Fruit fly (Drosophila melanogaster) whole organism, embryonic: ENCODE measurements around the gene CG31360.

ENCODE experiments used
- Abd-B ChIP-seq: fragments of 200-800 bp; sonication (Bioruptor generic); optimal IDR thresholded peaks from 2 replicates; lab custom pipeline; 2018; ENCODE audit warnings: missing biosample characterization, mild to moderate bottlenecking, missing genetic modification characterization, moderate library complexity
- B-H1 ChIP-seq: fragments of 200-800 bp; sonication (Bioruptor generic); IDR thresholded peaks from 3 replicates; pipeline ENCODE4 v1.3.6; 2022; ENCODE audit warnings: missing biosample characterization, missing genetic modification characterization
- Blimp-1 ChIP-seq: fragments of 200-800 bp; sonication (Bioruptor generic); optimal IDR thresholded peaks from 3 replicates; lab custom pipeline; 2018; ENCODE audit warnings: missing biosample characterization, missing genetic modification characterization, mild to moderate bottlenecking, moderate library complexity, missing genetic modification reagents
- CG11398 ChIP-seq: fragments of 200-800 bp; sonication (Bioruptor generic); optimal IDR thresholded peaks from 2 replicates; lab custom pipeline; 2016; ENCODE audit warnings: missing biosample characterization, missing genetic modification characterization
- CG12299 ChIP-seq: fragments of 200-800 bp; sonication (Bioruptor generic); optimal IDR thresholded peaks from 2 replicates; lab custom pipeline; 2018; ENCODE audit warnings: missing biosample characterization, mild to moderate bottlenecking, missing genetic modification characterization
- CG1233 ChIP-seq: fragments of 200-800 bp; sonication (Bioruptor generic); optimal IDR thresholded peaks from 4 replicates; lab custom pipeline; 2018; ENCODE audit warnings: missing biosample characterization, mild to moderate bottlenecking, missing genetic modification characterization
- CG12659 ChIP-seq: fragments of 200-800 bp; sonication (Bioruptor generic); optimal IDR thresholded peaks from 3 replicates; lab custom pipeline; 2017; ENCODE audit warnings: mild to moderate bottlenecking, missing biosample characterization, missing genetic modification reagents, missing genetic modification characterization
- CG12744 ChIP-seq: fragments of 200-800 bp; sonication (Bioruptor generic); optimal IDR thresholded peaks from 2 replicates; lab custom pipeline; 2016; ENCODE audit warnings: missing biosample characterization, missing genetic modification characterization
- CG13296 ChIP-seq: fragments of 200-800 bp; sonication (Bioruptor generic); optimal IDR thresholded peaks from 3 replicates; lab custom pipeline; 2018; ENCODE audit warnings: missing biosample characterization, mild to moderate bottlenecking, missing genetic modification characterization
- CG14441 ChIP-seq: fragments of 200-800 bp; sonication (Bioruptor generic); IDR thresholded peaks from 2 replicates; pipeline ENCODE4 v1.3.6; 2022; ENCODE audit warnings: missing biosample characterization, missing genetic modification characterization
- CG15073 ChIP-seq: fragments of 200-800 bp; sonication (Bioruptor generic); optimal IDR thresholded peaks from 2 replicates; lab custom pipeline; 2016; ENCODE audit warnings: missing biosample characterization, missing genetic modification characterization
- CG16779 ChIP-seq: fragments of 200-800 bp; sonication (Bioruptor generic); IDR thresholded peaks from 2 replicates; pipeline ENCODE4 v1.3.6; 2022; ENCODE audit warnings: missing biosample characterization, missing genetic modification characterization
- CG17385 ChIP-seq: fragments of 200-800 bp; sonication (Bioruptor generic); optimal IDR thresholded peaks from 3 replicates; lab custom pipeline; 2018; ENCODE audit warnings: missing biosample characterization, mild to moderate bottlenecking, missing genetic modification characterization
- CG18262 ChIP-seq: fragments of 200-800 bp; optimal IDR thresholded peaks from 3 replicates; lab custom pipeline; 2019; ENCODE audit warnings: missing biosample characterization, mild to moderate bottlenecking, missing genetic modification characterization, moderate library complexity
- CG2129 ChIP-seq: fragments of 200-800 bp; sonication (Bioruptor generic); IDR thresholded peaks from 2 replicates; pipeline ENCODE4 v1.3.6; 2022; ENCODE audit warnings: missing biosample characterization, missing genetic modification characterization; ENCODE audit not compliant: partially characterized antibody
- CG2202 ChIP-seq: fragments of 200-800 bp; sonication (Bioruptor generic); optimal IDR thresholded peaks from 2 replicates; lab custom pipeline; 2018; ENCODE audit warnings: missing biosample characterization, mild to moderate bottlenecking, missing genetic modification characterization
- CG2889 ChIP-seq: fragments of 200-800 bp; sonication (Bioruptor generic); IDR thresholded peaks from 3 replicates; pipeline ENCODE4 v1.3.6; 2022; ENCODE audit warnings: missing biosample characterization, missing genetic modification characterization
- CG31365 ChIP-seq: fragments of 200-800 bp; sonication (Bioruptor generic); optimal IDR thresholded peaks from 2 replicates; lab custom pipeline; 2018; ENCODE audit warnings: missing biosample characterization, mild to moderate bottlenecking, missing genetic modification characterization
- CG31388 ChIP-seq: fragments of 200-800 bp; sonication (Bioruptor generic); optimal IDR thresholded peaks from 2 replicates; lab custom pipeline; 2016; ENCODE audit warnings: missing biosample characterization, missing genetic modification characterization
- CG31441 ChIP-seq: fragments of 200-800 bp; sonication (Bioruptor generic); IDR thresholded peaks from 2 replicates; pipeline ENCODE4 v1.3.6; 2022; ENCODE audit warnings: missing biosample characterization, missing genetic modification characterization
- CG32532 ChIP-seq: fragments of 200-800 bp; sonication (Bioruptor generic); IDR thresholded peaks from 2 replicates; pipeline ENCODE4 v1.3.6; 2022; ENCODE audit warnings: missing biosample characterization, missing genetic modification characterization
- CG33213 ChIP-seq: fragments of 200-800 bp; sonication (Bioruptor generic); optimal IDR thresholded peaks from 3 replicates; lab custom pipeline; 2016; ENCODE audit warnings: missing biosample characterization, missing genetic modification characterization
- CG3847 ChIP-seq: fragments of 200-800 bp; sonication (Bioruptor generic); IDR thresholded peaks from 2 replicates; pipeline ENCODE4 v1.3.6; 2022; ENCODE audit warnings: missing biosample characterization, missing genetic modification characterization
- CG4360 ChIP-seq: fragments of 200-800 bp; sonication (Bioruptor generic); IDR thresholded peaks from 2 replicates; pipeline ENCODE4 v1.3.6; 2022; ENCODE audit warnings: missing biosample characterization, missing genetic modification characterization
- CG9609 ChIP-seq: fragments of 200-800 bp; sonication (Bioruptor generic); optimal IDR thresholded peaks from 3 replicates; lab custom pipeline; 2016; ENCODE audit warnings: missing biosample characterization, missing genetic modification characterization
- CG9797 ChIP-seq: fragments of 200-800 bp; sonication (Bioruptor generic); optimal IDR thresholded peaks from 3 replicates; lab custom pipeline; 2018; ENCODE audit warnings: missing biosample characterization, mild to moderate bottlenecking, missing genetic modification characterization
- D19B ChIP-seq: fragments of 200-800 bp; sonication (Bioruptor generic); optimal IDR thresholded peaks from 2 replicates; lab custom pipeline; 2017; ENCODE audit warnings: missing biosample characterization, mild to moderate bottlenecking, missing genetic modification characterization
- Dip2 ChIP-seq: fragments of 200-800 bp; sonication (Bioruptor generic); IDR thresholded peaks from 2 replicates; pipeline ENCODE4 v1.3.6; 2022; ENCODE audit warnings: missing biosample characterization, missing genetic modification characterization
- Doc3 ChIP-seq: fragments of 200-800 bp; sonication (Bioruptor generic); IDR thresholded peaks from 3 replicates; pipeline ENCODE4 v1.3.6; 2022; ENCODE audit warnings: missing biosample characterization, missing genetic modification characterization; ENCODE audit not compliant: partially characterized antibody
- Eip74EF ChIP-seq, 2 experiments: fragments of 200-800 bp in 1 of 2; fragments of >200 bp in 1 of 2; sonication (Bioruptor generic) in 1 of 2; optimal IDR thresholded peaks; 2 replicates each; lab custom pipeline; 2017 to 2019; ENCODE audit warnings: missing biosample characterization in 2 of 2, missing genetic modification characterization in 2 of 2, mild to moderate bottlenecking in 1 of 2, moderate library complexity in 1 of 2
- HLH4C ChIP-seq: fragments of 200-800 bp; sonication (Bioruptor generic); IDR thresholded peaks from 3 replicates; pipeline ENCODE4 v1.3.6; 2022; ENCODE audit warnings: missing biosample characterization, missing genetic modification characterization; ENCODE audit not compliant: partially characterized antibody
- Hmx ChIP-seq: fragments of 200-800 bp; sonication (Bioruptor generic); optimal IDR thresholded peaks from 2 replicates; lab custom pipeline; 2016; ENCODE audit warnings: missing biosample characterization, missing genetic modification characterization
- Meics ChIP-seq: fragments of 200-800 bp; sonication (Bioruptor generic); optimal IDR thresholded peaks from 2 replicates; lab custom pipeline; 2017; ENCODE audit warnings: missing biosample characterization, mild to moderate bottlenecking, missing genetic modification characterization
- Oaz ChIP-seq: fragments of 200-800 bp; sonication (Bioruptor generic); IDR thresholded peaks from 2 replicates; pipeline ENCODE4 v1.3.6; 2022; ENCODE audit warnings: missing biosample characterization, missing genetic modification characterization
- PHDP ChIP-seq: fragments of 200-800 bp; sonication (Bioruptor generic); optimal IDR thresholded peaks from 3 replicates; lab custom pipeline; 2018; ENCODE audit warnings: missing biosample characterization, mild to moderate bottlenecking, missing genetic modification characterization, moderate library complexity
- Spps ChIP-seq: fragments of 200-800 bp; sonication (Bioruptor generic); optimal IDR thresholded peaks from 2 replicates; lab custom pipeline; 2018; ENCODE audit warnings: missing biosample characterization, mild to moderate bottlenecking, missing genetic modification characterization
- caup ChIP-seq: fragments of 200-800 bp; sonication (Bioruptor generic); optimal IDR thresholded peaks from 3 replicates; lab custom pipeline; 2017; ENCODE audit warnings: missing biosample characterization, mild to moderate bottlenecking, missing genetic modification characterization, moderate library complexity; ENCODE audit not compliant: severe bottlenecking
- chinmo ChIP-seq: fragments of 200-800 bp; sonication (Bioruptor generic); IDR thresholded peaks from 4 replicates; pipeline ENCODE4 v1.3.6; 2022; ENCODE audit warnings: missing biosample characterization, missing genetic modification characterization; ENCODE audit not compliant: partially characterized antibody
- dysf ChIP-seq: fragments of 200-800 bp; sonication (Bioruptor generic); IDR thresholded peaks from 3 replicates; pipeline ENCODE4 v1.3.6; 2022; ENCODE audit warnings: missing biosample characterization, missing genetic modification characterization
- ems ChIP-seq: fragments of 200-800 bp; sonication (Bioruptor generic); optimal IDR thresholded peaks from 3 replicates; lab custom pipeline; 2016; ENCODE audit warnings: missing biosample characterization, missing genetic modification characterization
- esg ChIP-seq: fragments of 200-800 bp; sonication (Bioruptor generic); conservative IDR thresholded peaks from 2 replicates; pipeline ENCODE4 v1.3.6; 2022; ENCODE audit warnings: missing biosample characterization, missing genetic modification characterization
- ftz-f1 ChIP-seq: fragments of 200-800 bp; sonication (Bioruptor generic); optimal IDR thresholded peaks from 2 replicates; lab custom pipeline; 2016; ENCODE audit warnings: missing biosample characterization, missing genetic modification characterization
- fu2 ChIP-seq: fragments of 200-800 bp; sonication (Bioruptor generic); optimal IDR thresholded peaks from 2 replicates; lab custom pipeline; 2016; ENCODE audit warnings: missing biosample characterization, missing genetic modification characterization
- inv ChIP-seq: fragments of 200-800 bp; sonication (Bioruptor generic); IDR thresholded peaks from 2 replicates; pipeline ENCODE4 v1.3.6; 2022; ENCODE audit warnings: missing biosample characterization, missing genetic modification characterization; ENCODE audit not compliant: partially characterized antibody
- odd ChIP-seq: fragments of 200-800 bp; sonication (Bioruptor generic); optimal IDR thresholded peaks from 2 replicates; lab custom pipeline; 2017; ENCODE audit warnings: missing biosample characterization, mild to moderate bottlenecking, missing genetic modification characterization
- otp ChIP-seq: fragments of 200-800 bp; sonication (Bioruptor generic); IDR thresholded peaks from 3 replicates; pipeline ENCODE4, ENCODE4 v1.3.6; 2022; ENCODE audit warnings: missing biosample characterization, missing genetic modification characterization
- ssp ChIP-seq: fragments of 200-800 bp; sonication (Bioruptor generic); IDR thresholded peaks from 2 replicates; pipeline ENCODE4 v1.3.6; 2022; ENCODE audit warnings: missing biosample characterization, missing genetic modification characterization
- stc ChIP-seq: fragments of 200-800 bp; sonication (Bioruptor generic); IDR thresholded peaks from 2 replicates; pipeline ENCODE4 v1.3.6; 2022; ENCODE audit warnings: missing biosample characterization, missing genetic modification characterization
- tap ChIP-seq: fragments of 200-800 bp; optimal IDR thresholded peaks from 3 replicates; lab custom pipeline; 2019; ENCODE audit warnings: missing biosample characterization, mild to moderate bottlenecking, missing genetic modification characterization, moderate library complexity
- unc-4 ChIP-seq: fragments of 200-800 bp; sonication (Bioruptor generic); IDR thresholded peaks from 2 replicates; pipeline ENCODE4 v1.3.6; 2022; ENCODE audit warnings: missing biosample characterization, missing genetic modification characterization; ENCODE audit not compliant: partially characterized antibody
- zfh1 ChIP-seq: fragments of 200-800 bp; sonication (Bioruptor generic); IDR thresholded peaks from 3 replicates; pipeline ENCODE4 v1.3.6; 2022; ENCODE audit warnings: missing biosample characterization, missing genetic modification characterization

Gene CG31360

dm6 chr3R:17655040-17655439, 29.9 kb upstream of the CG31360 start (continued):
- TF ChIP-seq CG32532 (GFP tag; lab: Robert Waterston, UW): no peak
- TF ChIP-seq CG9797 (GFP tag; lab: Kevin White, UChicago): no peak
- TF ChIP-seq CG1233 (GFP tag; lab: Kevin White, UChicago): peak; percentile 61
- TF ChIP-seq CG31365: peak; percentile 15
- TF ChIP-seq Abd-B (GFP tag; lab: Kevin White, UChicago): no peak
- TF ChIP-seq Blimp-1 (GFP tag; lab: Kevin White, UChicago): no peak
- TF ChIP-seq D19B (GFP tag; lab: Kevin White, UChicago): no peak
- TF ChIP-seq CG31441: 0 out of 2 replicates have a peak, but pooled peaks have one; percentile 18
- peak; percentile 24 for TF ChIP-seq Spps
- TF ChIP-seq Meics (GFP tag; lab: Kevin White, UChicago): no peak
- no peak for TF ChIP-seq CG15073 (GFP tag; lab: Kevin White, UChicago)
- TF ChIP-seq zfh1 (GFP tag; lab: Robert Waterston, UW): no peak
- TF ChIP-seq Doc3 (GFP tag; lab: Robert Waterston, UW): no peak
- TF ChIP-seq CG17385 (GFP tag; lab: Kevin White, UChicago): peak; percentile 57
- no peak for TF ChIP-seq CG12299 (tag; lab: Kevin White, UChicago)
- no peak for TF ChIP-seq CG9609 (GFP tag; lab: Kevin White, UChicago)
- no peak for TF ChIP-seq CG2129 (GFP tag; lab: Robert Waterston, UW)
- peak; percentile 64 for TF ChIP-seq PHDP (tag; lab: Kevin White, UChicago)
- peak; percentile 65 for TF ChIP-seq CG2202
- no peak for TF ChIP-seq CG16779 (GFP tag; lab: Robert Waterston, UW)
- no peak for TF ChIP-seq CG11398 (GFP tag; lab: Kevin White, UChicago)
- no peak for TF ChIP-seq CG3847 (GFP tag; lab: Robert Waterston, UW)
- TF ChIP-seq CG2889 (GFP tag; lab: Robert Waterston, UW): no peak
- no peak for TF ChIP-seq HLH4C (GFP tag; lab: Robert Waterston, UW)
- TF ChIP-seq Eip74EF (GFP tag; optimal IDR thresholded peaks at IDR 0.05; lab: Kevin White, UChicago): no peak
- peak; percentile 63 for TF ChIP-seq odd
- TF ChIP-seq unc-4: no peak
- peak; percentile 10 for TF ChIP-seq caup
- no peak for TF ChIP-seq CG33213 (GFP tag; lab: Kevin White, UChicago)
- TF ChIP-seq CG12744 (GFP tag; lab: Kevin White, UChicago): peak; percentile 21
- no peak for TF ChIP-seq ssp (GFP tag; lab: Robert Waterston, UW)
- peak; percentile 2 for TF ChIP-seq tap (tag; lab: Kevin White, UChicago)
- TF ChIP-seq CG12659: no peak
- peak; percentile 13 for TF ChIP-seq CG13296 (GFP tag; lab: Kevin White, UChicago)
- TF ChIP-seq Oaz (GFP tag; lab: Robert Waterston, UW): no peak
- TF ChIP-seq stc: no peak
- TF ChIP-seq ftz-f1 (GFP tag; lab: Kevin White, UChicago): no peak
- TF ChIP-seq CG4360 (GFP tag; lab: Robert Waterston, UW): no peak
- no peak for TF ChIP-seq inv
- TF ChIP-seq ems (GFP tag; lab: Kevin White, UChicago): no peak
- peak; percentile 5 for TF ChIP-seq CG18262 (tag; lab: Kevin White, UChicago)
- no peak for TF ChIP-seq B-H1 (GFP tag; lab: Robert Waterston, UW)
- no peak for TF ChIP-seq Hmx (GFP tag; lab: Kevin White, UChicago)
- TF ChIP-seq fu2 (GFP tag; lab: Kevin White, UChicago): no peak
- TF ChIP-seq CG31388 (GFP tag; lab: Kevin White, UChicago): no peak
- no peak for TF ChIP-seq CG14441
- TF ChIP-seq Dip2 (GFP tag; lab: Robert Waterston, UW): no peak
- no peak for TF ChIP-seq dysf (GFP tag; lab: Robert Waterston, UW)
- TF ChIP-seq esg (GFP tag; lab: Robert Waterston, UW): no peak
- no peak for TF ChIP-seq chinmo
- TF ChIP-seq otp: no peak
